Worm (Caenorhabditis elegans): Measurements from ENCODE around the gene srz-23.
A peak's percentile ranks its signal among the peaks of the same experiment; 100 is the strongest.
"Not testable (repeated sequence)": the region's sequence is repeated elsewhere in the genome, so short reads cannot be mapped to it uniquely, and the experiment has no call there.

srz-23 gene

ce11 chrIV:3433387-3433786 lies 20.0 kb upstream of the srz-23 start, which contains the start of gene C04C3.7:
TSS of gene C04C3.7 (minus strand) at chrIV:3433487.
- TF ChIP-seq pqm-1 (tag; optimal IDR thresholded peaks at IDR 0.05); tra-1 (GFP tag; IDR thresholded peaks at IDR 0.05); ama-1 (optimal IDR thresholded peaks at IDR 0.05): not testable (repeated sequence)

ce11 chrIV:3436021-3436420 lies 17.4 kb upstream of the srz-23 start, which contains the start of gene srz-32:
TSS of gene srz-32 (plus strand) at chrIV:3436321.
- TF ChIP-seq nhr-102 (tag; optimal IDR thresholded peaks at IDR 0.05) (no peak), aha-1 (tag) (no peak), hlh-30 (tag; optimal IDR thresholded peaks at IDR 0.05; ENCODE audit: insufficient read depth) (no peak), dve-1 (tag; optimal IDR thresholded peaks at IDR 0.05; ENCODE audit: insufficient read depth) (no peak), nhr-6 (tag; optimal IDR thresholded peaks at IDR 0.05) (no peak), zfp-3 (GFP tag; conservative IDR thresholded peaks at IDR 0.05) (no peak)

- TF ChIP-seq duxl-1 (tag; optimal IDR thresholded peaks at IDR 0.05; ENCODE audit: poor library complexity) (no peak), unc-62 (GFP tag; optimal IDR thresholded peaks at IDR 0.05 in 1 of 2) (peak in 1 of 2 experiments; percentile 32), unc-62 (tag; optimal IDR thresholded peaks at IDR 0.05) (no peak)
Measured at ce11 chrIV:3438022-3438421, 15.4 kb upstream of the srz-23 start, which contains the start of gene grd-13. TSS of gene grd-13 (plus strand) at chrIV:3438312.

ce11 chrIV:3439354-3439753 lies 14.1 kb upstream of the srz-23 start, which contains the start of gene grd-3:
TSS of gene grd-3 (plus strand) at chrIV:3439655.
- TF ChIP-seq madf-5 (GFP tag; IDR thresholded peaks at IDR 0.05) (no peak), ceh-44 (GFP tag; IDR thresholded peaks at IDR 0.05) (no peak), aly-2 (tag; optimal IDR thresholded peaks at IDR 0.05) (no peak), ceh-32 (tag; optimal IDR thresholded peaks at IDR 0.05; ENCODE audit: poor library complexity) (no peak)

ce11 chrIV:3440848-3441247 lies 12.6 kb upstream of the srz-23 start, which contains the start of gene grd-10:
TSS of gene grd-10 (plus strand) at chrIV:3441055.
- no peak for TF ChIP-seq zip-2 (tag; optimal IDR thresholded peaks at IDR 0.05)
- no peak for TF ChIP-seq lin-38 (GFP tag; IDR thresholded peaks at IDR 0.05)
- TF ChIP-seq nhr-28 (tag; optimal IDR thresholded peaks at IDR 0.05) = no peak
- no peak for TF ChIP-seq rbr-2 (tag; optimal IDR thresholded peaks at IDR 0.05)
- TF ChIP-seq spr-1 (tag; optimal IDR thresholded peaks at IDR 0.05) = no peak
- TF ChIP-seq mxl-2 (GFP tag; conservative IDR thresholded peaks at IDR 0.05) = no peak
- TF ChIP-seq aha-1 (tag) = no peak
- TF ChIP-seq mxl-3 (GFP tag; optimal IDR thresholded peaks at IDR 0.05) = no peak
- TF ChIP-seq mdt-29 (GFP tag; IDR thresholded peaks at IDR 0.05) = no peak
- TF ChIP-seq ZK337.2 (GFP tag; IDR thresholded peaks at IDR 0.05) = no peak
- TF ChIP-seq nhr-11 (tag; optimal IDR thresholded peaks at IDR 0.05) = no peak
- TF ChIP-seq egl-27 (tag; optimal IDR thresholded peaks at IDR 0.05) = no peak
- no peak for TF ChIP-seq nhr-111 (GFP tag; optimal IDR thresholded peaks at IDR 0.05)
- TF ChIP-seq F44E2.7 (GFP tag; IDR thresholded peaks at IDR 0.05) = no peak

ce11 chrIV:3442513-3442912 lies 10.9 kb upstream of the srz-23 start:
- no peak for TF ChIP-seq nhr-10 (tag; optimal IDR thresholded peaks at IDR 0.05)
- no peak for TF ChIP-seq F49E8.2 (tag; optimal IDR thresholded peaks at IDR 0.05; ENCODE audit: borderline replicate concordance)
- TF ChIP-seq aha-1 (tag) = peak; percentile 95

ce11 chrIV:3444101-3444500 lies 9.3 kb upstream of the srz-23 start, which contains the start of gene F09D12.2:
TSS of gene F09D12.2 (minus strand) at chrIV:3444201.
- TF ChIP-seq nhr-48 (tag; optimal IDR thresholded peaks at IDR 0.05) = no peak
- TF ChIP-seq ctbp-1 (GFP tag; IDR thresholded peaks at IDR 0.05) = no peak
- no peak for TF ChIP-seq nhr-10 (tag; optimal IDR thresholded peaks at IDR 0.05)
- no peak for TF ChIP-seq lsy-2 (tag; optimal IDR thresholded peaks at IDR 0.05)
- no peak for TF ChIP-seq tag-97 (GFP tag; IDR thresholded peaks at IDR 0.05)
- no peak for TF ChIP-seq tra-1 (GFP tag; IDR thresholded peaks at IDR 0.05)
- TF ChIP-seq egl-27 (tag; optimal IDR thresholded peaks at IDR 0.05) = no peak
- no peak for TF ChIP-seq D1046.2 (GFP tag; IDR thresholded peaks at IDR 0.05)
- no peak for TF ChIP-seq hmg-1.1 (GFP tag; IDR thresholded peaks at IDR 0.05)
- no peak for TF ChIP-seq ceh-28 (tag; optimal IDR thresholded peaks at IDR 0.05)
- TF ChIP-seq F10B5.3 (tag; optimal IDR thresholded peaks at IDR 0.05) = no peak
- no peak for TF ChIP-seq Y75B8A.6 (GFP tag; IDR thresholded peaks at IDR 0.05)
- TF ChIP-seq fos-1 (tag; optimal IDR thresholded peaks at IDR 0.05) = no peak
- no peak for TF ChIP-seq snpc-1.2 (GFP tag; IDR thresholded peaks at IDR 0.05)

All from whole organism, L4 larva.